Fruit fly (Drosophila melanogaster): Measurements from ENCODE around the gene Men-b.

DNA sequence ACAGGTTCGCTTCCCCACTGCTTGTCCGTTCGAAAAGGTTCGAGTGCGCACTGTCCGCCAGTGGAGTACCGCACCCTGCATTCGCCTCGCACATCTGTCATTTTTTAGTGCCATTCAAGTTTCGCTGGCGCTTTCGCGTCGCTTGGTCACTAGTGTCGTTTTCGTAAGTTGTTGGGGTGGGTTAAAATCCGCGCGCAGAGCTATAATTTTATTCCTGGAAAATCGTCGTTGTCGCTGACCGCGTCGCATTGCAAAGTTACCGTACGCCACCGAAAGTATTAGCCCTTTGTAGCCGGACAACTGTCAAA is at the start of gene Men-b:
- TF ChIP-seq dmrt93B (GFP tag; optimal IDR thresholded peaks at IDR 0.05) (no peak), Dif (GFP tag; optimal IDR thresholded peaks at IDR 0.05; ENCODE audit: partially characterized antibody) (no peak), h (GFP tag; optimal IDR thresholded peaks at IDR 0.05) (no peak), OdsH (GFP tag; optimal IDR thresholded peaks at IDR 0.05) (no peak), usp (GFP tag; optimal IDR thresholded peaks at IDR 0.05) (no peak)

Data from whole organism, wandering third instar larva.